Fruit fly (Drosophila melanogaster) whole organism, embryonic: ENCODE data around the gene dlg1.
A peak's percentile ranks its signal among the peaks of the same experiment; 100 is the strongest.

Experiments
- Ada2b ChIP-seq: fragments of 200-800 bp; sonication (Bioruptor generic); IDR thresholded peaks from 2 replicates; pipeline ENCODE4 v1.3.6; 2022; ENCODE audit warnings: missing biosample characterization, missing genetic modification characterization
- CG10209 ChIP-seq: fragments of 200-800 bp; sonication (Bioruptor generic); optimal IDR thresholded peaks from 3 replicates; lab custom pipeline; 2017; ENCODE audit warnings: missing biosample characterization, mild to moderate bottlenecking, missing genetic modification characterization, missing genetic modification reagents
- CG10267 ChIP-seq: fragments of 200-800 bp; sonication (Bioruptor generic); optimal IDR thresholded peaks from 2 replicates; lab custom pipeline; 2018; ENCODE audit warnings: missing biosample characterization, mild to moderate bottlenecking, missing genetic modification characterization, moderate library complexity
- CG10321 ChIP-seq: fragments of 200-800 bp; sonication (Bioruptor generic); IDR thresholded peaks from 2 replicates; pipeline ENCODE4 v1.3.6; 2022; ENCODE audit warnings: missing biosample characterization, missing genetic modification characterization
- CG10366 ChIP-seq: fragments of 200-800 bp; sonication (Bioruptor generic); IDR thresholded peaks from 2 replicates; pipeline ENCODE4 v1.3.6; 2022; ENCODE audit warnings: missing biosample characterization, missing genetic modification characterization
- CG10543 ChIP-seq: fragments of 200-800 bp; sonication (Bioruptor generic); optimal IDR thresholded peaks from 3 replicates; lab custom pipeline; 2017; ENCODE audit warnings: missing biosample characterization, mild to moderate bottlenecking, missing genetic modification characterization, moderate library complexity
- CG12659 ChIP-seq: fragments of 200-800 bp; sonication (Bioruptor generic); optimal IDR thresholded peaks from 3 replicates; lab custom pipeline; 2017; ENCODE audit warnings: mild to moderate bottlenecking, missing biosample characterization, missing genetic modification reagents, missing genetic modification characterization
- CG14710 ChIP-seq: fragments of 200-800 bp; sonication (Bioruptor generic); optimal IDR thresholded peaks from 3 replicates; lab custom pipeline; 2019; ENCODE audit warnings: missing biosample characterization, mild to moderate bottlenecking, missing genetic modification characterization, moderate library complexity
- CG14965 ChIP-seq: fragments of 200-800 bp; sonication (Bioruptor generic); optimal IDR thresholded peaks from 2 replicates; lab custom pipeline; 2016; ENCODE audit warnings: missing biosample characterization, missing genetic modification characterization, borderline replicate concordance
- CG15269 ChIP-seq: fragments of 200-800 bp; sonication (Bioruptor generic); optimal IDR thresholded peaks from 2 replicates; lab custom pipeline; 2018; ENCODE audit warnings: missing biosample characterization, mild to moderate bottlenecking, missing genetic modification characterization, moderate library complexity
- CG1602 ChIP-seq: fragments of 200-800 bp; sonication (Bioruptor generic); optimal IDR thresholded peaks from 3 replicates; lab custom pipeline; 2016; ENCODE audit warnings: missing biosample characterization, missing genetic modification characterization
- CG1832 ChIP-seq: fragments of 200-800 bp; sonication (Bioruptor generic); optimal IDR thresholded peaks from 2 replicates; lab custom pipeline; 2017; ENCODE audit warnings: missing biosample characterization, mild to moderate bottlenecking, missing genetic modification characterization, inconsistent platforms
- CG30431 ChIP-seq: fragments of 200-800 bp; sonication (Bioruptor generic); optimal IDR thresholded peaks from 2 replicates; lab custom pipeline; 2017; ENCODE audit warnings: missing biosample characterization, missing genetic modification characterization
- CG4707 ChIP-seq: fragments of 200-800 bp; sonication (Bioruptor generic); optimal IDR thresholded peaks from 2 replicates; lab custom pipeline; 2018; ENCODE audit warnings: missing biosample characterization, mild to moderate bottlenecking, missing genetic modification characterization, moderate library complexity
- CG6791 ChIP-seq: fragments of 200-800 bp; sonication (Bioruptor generic); IDR thresholded peaks from 3 replicates; pipeline ENCODE4 v1.3.6; 2022; ENCODE audit warnings: missing biosample characterization, missing genetic modification characterization; ENCODE audit not compliant: partially characterized antibody
- CG8089 ChIP-seq: fragments of 200-800 bp; sonication (Bioruptor generic); optimal IDR thresholded peaks from 3 replicates; lab custom pipeline; 2016; ENCODE audit warnings: missing biosample characterization, missing genetic modification characterization
- CG8281 ChIP-seq: fragments of 200-800 bp; sonication (Bioruptor generic); optimal IDR thresholded peaks from 2 replicates; lab custom pipeline; 2018; ENCODE audit warnings: missing biosample characterization, mild to moderate bottlenecking, missing genetic modification characterization, moderate library complexity
- CG9797 ChIP-seq: fragments of 200-800 bp; sonication (Bioruptor generic); optimal IDR thresholded peaks from 3 replicates; lab custom pipeline; 2018; ENCODE audit warnings: missing biosample characterization, mild to moderate bottlenecking, missing genetic modification characterization
- CHES-1-like ChIP-seq: fragments of 200-800 bp; sonication (Bioruptor generic); optimal IDR thresholded peaks from 2 replicates; lab custom pipeline; 2016; ENCODE audit warnings: missing biosample characterization, missing genetic modification characterization
- Drgx ChIP-seq: fragments of 200-800 bp; sonication (Bioruptor generic); IDR thresholded peaks from 2 replicates; pipeline ENCODE4 v1.3.6; 2022; ENCODE audit warnings: missing biosample characterization, missing genetic modification characterization
- ERR ChIP-seq: fragments of 200-800 bp; sonication (Bioruptor generic); optimal IDR thresholded peaks from 2 replicates; lab custom pipeline; 2016; ENCODE audit warnings: missing biosample characterization, missing genetic modification characterization
- Fer1 ChIP-seq: fragments of 200-800 bp; sonication (Bioruptor generic); optimal IDR thresholded peaks from 2 replicates; lab custom pipeline; 2017; ENCODE audit warnings: missing biosample characterization, mild to moderate bottlenecking, missing genetic modification characterization
- HHEX ChIP-seq: fragments of 200-800 bp; sonication (Bioruptor generic); optimal IDR thresholded peaks from 3 replicates; lab custom pipeline; 2017; ENCODE audit warnings: missing biosample characterization, mild to moderate bottlenecking, missing genetic modification characterization, missing genetic modification reagents
- HLH54F ChIP-seq: fragments of 200-800 bp; sonication (Bioruptor generic); optimal IDR thresholded peaks from 3 replicates; lab custom pipeline; 2016; ENCODE audit warnings: missing biosample characterization, missing genetic modification characterization
- HmgD ChIP-seq: fragments of 200-800 bp; sonication (Bioruptor generic); optimal IDR thresholded peaks from 3 replicates; lab custom pipeline; 2016; ENCODE audit warnings: missing biosample characterization, missing genetic modification characterization
- HmgZ ChIP-seq: fragments of 200-800 bp; sonication (Bioruptor generic); optimal IDR thresholded peaks from 2 replicates; lab custom pipeline; 2018; ENCODE audit warnings: missing biosample characterization, mild to moderate bottlenecking, missing genetic modification characterization
- Hmr ChIP-seq: fragments of 200-800 bp; sonication (Bioruptor generic); optimal IDR thresholded peaks from 3 replicates; lab custom pipeline; 2017; ENCODE audit warnings: mild to moderate bottlenecking, missing biosample characterization, missing genetic modification reagents, missing genetic modification characterization
- Max ChIP-seq: fragments of 200-800 bp; sonication (Bioruptor generic); optimal IDR thresholded peaks from 2 replicates; lab custom pipeline; 2016; ENCODE audit warnings: missing biosample characterization, mild to moderate bottlenecking, missing genetic modification characterization
- Nf-YC ChIP-seq: fragments of 200-800 bp; optimal IDR thresholded peaks from 3 replicates; lab custom pipeline; 2019; ENCODE audit warnings: missing biosample characterization, mild to moderate bottlenecking, missing genetic modification characterization, moderate library complexity
- Opbp ChIP-seq: fragments of 200-800 bp; sonication (Bioruptor generic); IDR thresholded peaks from 3 replicates; pipeline ENCODE4 v1.3.6; 2022; ENCODE audit warnings: missing biosample characterization, missing genetic modification characterization; ENCODE audit not compliant: partially characterized antibody
- Pdp1 ChIP-seq, 2 experiments: fragments of 200-800 bp; sonication (Bioruptor generic); optimal IDR thresholded peaks; 3 replicates each; lab custom pipeline; 2016; ENCODE audit warnings: missing biosample characterization in 2 of 2, missing genetic modification characterization in 2 of 2, mild to moderate bottlenecking in 1 of 2, moderate library complexity in 1 of 2
- Poxn ChIP-seq: fragments of 200-800 bp; sonication (Bioruptor generic); IDR thresholded peaks from 2 replicates; pipeline ENCODE4 v1.3.6; 2022; ENCODE audit warnings: missing biosample characterization, missing genetic modification characterization
- Sin3A ChIP-seq: fragments of >200 bp; optimal IDR thresholded peaks from 2 replicates; lab custom pipeline; 2018
- Sox100B ChIP-seq: fragments of 200-800 bp; sonication (Bioruptor generic); optimal IDR thresholded peaks from 3 replicates; lab custom pipeline; 2018; ENCODE audit warnings: missing biosample characterization, mild to moderate bottlenecking, missing genetic modification characterization
- Xrp1 ChIP-seq: fragments of 200-800 bp; sonication (Bioruptor generic); IDR thresholded peaks from 2 replicates; pipeline ENCODE4 v1.3.6; 2022; ENCODE audit warnings: missing biosample characterization, missing genetic modification characterization
- bab2 ChIP-seq: fragments of 200-800 bp; sonication (Bioruptor generic); optimal IDR thresholded peaks from 2 replicates; lab custom pipeline; 2016; ENCODE audit warnings: missing biosample characterization, missing genetic modification characterization
- cad ChIP-seq: fragments of >200 bp; optimal IDR thresholded peaks from 2 replicates; lab custom pipeline; 2017; ENCODE audit warnings: missing biosample characterization, missing genetic modification characterization
- croc ChIP-seq: fragments of 200-800 bp; sonication (Bioruptor generic); conservative IDR thresholded peaks from 3 replicates; pipeline ENCODE4 v1.3.6; 2022; ENCODE audit warnings: missing biosample characterization, missing genetic modification characterization
- dan ChIP-seq: fragments of 200-800 bp; sonication (Bioruptor generic); IDR thresholded peaks from 2 replicates; pipeline ENCODE4 v1.3.6; 2022; ENCODE audit warnings: missing biosample characterization, missing genetic modification characterization
- dysf ChIP-seq: fragments of 200-800 bp; sonication (Bioruptor generic); IDR thresholded peaks from 3 replicates; pipeline ENCODE4 v1.3.6; 2022; ENCODE audit warnings: missing biosample characterization, missing genetic modification characterization
- ems ChIP-seq: fragments of 200-800 bp; sonication (Bioruptor generic); optimal IDR thresholded peaks from 3 replicates; lab custom pipeline; 2016; ENCODE audit warnings: missing biosample characterization, missing genetic modification characterization
- h ChIP-seq: fragments of >200 bp; optimal IDR thresholded peaks from 2 replicates; lab custom pipeline; 2017
- hbn ChIP-seq: fragments of 200-800 bp; sonication (Bioruptor generic); IDR thresholded peaks from 2 replicates; pipeline ENCODE4 v1.3.6; 2022; ENCODE audit warnings: missing biosample characterization, missing genetic modification characterization; ENCODE audit not compliant: partially characterized antibody
- lilli ChIP-seq: fragments of 200-800 bp; sonication (Bioruptor generic); optimal IDR thresholded peaks from 3 replicates; lab custom pipeline; 2016; ENCODE audit warnings: missing biosample characterization, missing genetic modification characterization
- odd ChIP-seq: fragments of 200-800 bp; sonication (Bioruptor generic); optimal IDR thresholded peaks from 2 replicates; lab custom pipeline; 2017; ENCODE audit warnings: missing biosample characterization, mild to moderate bottlenecking, missing genetic modification characterization
- p53 ChIP-seq: fragments of 200-800 bp; sonication (Bioruptor generic); optimal IDR thresholded peaks from 2 replicates; lab custom pipeline; 2016; ENCODE audit warnings: missing biosample characterization, missing genetic modification characterization
- prd ChIP-seq, 3 experiments: fragments of >200 bp in 2 of 3; fragments of 200-800 bp in 1 of 3; sonication (Bioruptor generic) in 1 of 3; optimal IDR thresholded peaks in 2 of 3; IDR thresholded peaks in 1 of 3; 2 replicates in 2 of 3; 3 replicates in 1 of 3; pipeline versions ENCODE4 v1.3.6 to Lab custom; 2017 to 2022; ENCODE audit warnings: missing biosample characterization in 1 of 3, missing genetic modification characterization in 1 of 3
- pzg ChIP-seq: fragments of 200-800 bp; sonication (Bioruptor generic); optimal IDR thresholded peaks from 3 replicates; lab custom pipeline; 2018; ENCODE audit warnings: missing biosample characterization, mild to moderate bottlenecking, missing genetic modification characterization, moderate library complexity
- row ChIP-seq: fragments of 200-800 bp; sonication (Bioruptor generic); IDR thresholded peaks from 3 replicates; pipeline ENCODE4 v1.3.6; 2022; ENCODE audit warnings: missing biosample characterization, missing genetic modification characterization
- sima ChIP-seq: fragments of 200-800 bp; sonication (Bioruptor generic); optimal IDR thresholded peaks from 2 replicates; lab custom pipeline; 2016; ENCODE audit warnings: missing biosample characterization, missing genetic modification characterization
- sug ChIP-seq: fragments of 200-800 bp; optimal IDR thresholded peaks from 2 replicates; lab custom pipeline; 2019; ENCODE audit warnings: missing biosample characterization, mild to moderate bottlenecking, missing genetic modification characterization, moderate library complexity
- twi ChIP-seq: fragments of 200-800 bp; optimal IDR thresholded peaks from 2 replicates; lab custom pipeline; 2019; ENCODE audit warnings: missing biosample characterization, mild to moderate bottlenecking, missing genetic modification characterization, moderate library complexity
- zfh1 ChIP-seq: fragments of 200-800 bp; sonication (Bioruptor generic); IDR thresholded peaks from 3 replicates; pipeline ENCODE4 v1.3.6; 2022; ENCODE audit warnings: missing biosample characterization, missing genetic modification characterization

Gene dlg1

DNA sequence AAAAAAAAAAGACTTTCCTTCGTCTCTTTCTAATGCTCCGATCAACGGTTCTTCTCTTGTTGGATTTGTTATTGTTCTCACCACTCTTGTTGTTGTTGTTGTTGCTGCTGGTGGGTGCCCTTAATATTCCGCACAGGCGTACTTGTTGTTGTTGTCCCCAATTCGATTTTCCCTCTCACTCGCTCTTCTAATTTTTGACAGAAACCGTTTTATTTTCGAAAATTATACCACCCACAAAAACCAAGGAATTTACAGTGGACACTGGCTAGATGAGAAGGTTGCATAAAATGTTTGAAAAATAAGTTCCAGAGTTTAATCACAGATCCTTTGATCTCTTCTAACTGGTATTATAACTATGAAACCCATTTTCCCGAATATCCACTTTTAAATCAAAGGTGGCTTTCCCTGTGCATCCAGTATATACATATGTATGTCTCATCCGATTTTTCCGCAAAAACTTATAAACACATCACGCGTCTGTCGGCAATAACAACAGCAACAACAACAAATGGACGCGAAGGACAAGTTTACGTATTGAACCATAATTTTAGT is 22.0 kb downstream of the dlg1 start (continued):
- TF ChIP-seq p53 (GFP tag; lab: Kevin White, UChicago) (no peak), HmgD (GFP tag; lab: Kevin White, UChicago) (no peak), CG10209 (no peak), Poxn (GFP tag; lab: Robert Waterston, UW) (no peak; the same call in 1 of the 2 replicates), Sin3A (no peak), HHEX (no peak), CG30431 (no peak), CG14965 (GFP tag; lab: Kevin White, UChicago) (no peak), CG10321 (no peak), HLH54F (no peak), twi (tag; lab: Kevin White, UChicago) (no peak), prd (optimal IDR thresholded peaks at IDR 0.05; lab: Kevin White, UChicago) (no peak), prd (GFP tag; IDR thresholded peaks at IDR 0.05; lab: Robert Waterston, UW) (peak; percentile 49; the same call in 2 of the 3 replicates), cad (no peak), h (lab: Kevin White, UChicago) (no peak), CG4707 (GFP tag; lab: Kevin White, UChicago) (no peak), ems (peak; percentile 3), hbn (GFP tag; lab: Robert Waterston, UW) (no peak), CG1602 (GFP tag; lab: Kevin White, UChicago) (no peak), CG6791 (GFP tag; lab: Robert Waterston, UW) (no peak), CG8281 (tag; lab: Kevin White, UChicago) (no peak), CHES-1-like (no peak), CG10366 (GFP tag; lab: Robert Waterston, UW) (peak; percentile 66), Drgx (no peak; the same call in 1 of the 2 replicates), Max (GFP tag; lab: Kevin White, UChicago) (no peak), odd (no peak), bab2 (no peak), CG1832 (GFP tag; lab: Kevin White, UChicago) (no peak), croc (GFP tag; lab: Robert Waterston, UW) (no peak), CG9797 (GFP tag; lab: Kevin White, UChicago) (no peak), zfh1 (GFP tag; lab: Robert Waterston, UW) (peak; percentile 35; the same call in 1 of the 3 replicates), CG8089 (no peak), Opbp (no peak), ERR (no peak), pzg (no peak), sima (GFP tag; lab: Kevin White, UChicago) (no peak), CG14710 (no peak), dan (GFP tag; lab: Robert Waterston, UW) (no peak)

DNA sequence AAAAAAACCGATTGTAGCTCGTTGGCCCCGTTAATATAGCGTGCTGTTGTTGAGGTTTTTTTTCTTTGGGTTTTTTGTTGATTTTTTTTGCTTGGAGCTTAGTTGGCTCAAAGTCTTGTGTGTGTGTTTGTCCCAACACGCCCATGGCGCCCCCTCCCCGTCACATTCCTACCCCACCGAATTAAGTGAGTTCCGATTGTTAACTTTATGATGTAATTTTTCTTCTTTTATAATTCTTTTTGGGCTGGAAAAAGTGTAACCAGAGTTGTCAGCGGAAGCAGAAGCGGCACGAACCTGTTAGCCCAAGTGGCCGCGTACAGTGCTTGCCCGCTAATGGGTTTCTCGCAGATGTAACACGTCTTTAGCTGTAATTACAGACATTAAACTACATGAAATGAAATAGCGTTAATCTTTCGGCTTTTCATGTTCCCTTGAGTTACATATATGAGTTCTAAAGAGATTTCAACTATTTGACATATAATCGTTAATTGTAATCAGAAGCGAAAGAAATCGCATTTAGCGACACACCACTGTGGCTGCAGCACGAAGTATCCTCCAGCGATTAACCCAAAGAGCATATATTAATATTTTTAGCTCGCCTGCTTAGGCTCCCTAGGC is 23.6 kb downstream of the dlg1 start:
- TF ChIP-seq CG10543 (peak; percentile 32), row (GFP tag; lab: Robert Waterston, UW) (peak; percentile 80), lilli (GFP tag; lab: Kevin White, UChicago) (peak; percentile 23), Xrp1 (GFP tag; lab: Robert Waterston, UW) (peak; percentile 25; the same call in 1 of the 2 replicates), Pdp1 (GFP tag; optimal IDR thresholded peaks at IDR 0.05; lab: Kevin White, UChicago) (peak in 1 of 2 experiments; percentile 61), Fer1 (peak; percentile 4), CG15269 (tag; lab: Kevin White, UChicago) (peak; percentile 41), dysf (GFP tag; lab: Robert Waterston, UW) (0 out of 3 replicates have a peak, but pooled peaks have one; percentile 31), HmgZ (tag; lab: Kevin White, UChicago) (peak; percentile 47), Hmr (GFP tag; lab: Kevin White, UChicago) (no peak), Ada2b (GFP tag; lab: Robert Waterston, UW) (peak; percentile 44; the same call in 1 of the 2 replicates), sug (tag; lab: Kevin White, UChicago) (peak; percentile 24), CG10267 (tag; lab: Kevin White, UChicago) (no peak), Nf-YC (tag; lab: Kevin White, UChicago) (peak; percentile 2), Sox100B (no peak), CG12659 (GFP tag; lab: Kevin White, UChicago) (peak; percentile 22)
